Fruit fly (Drosophila melanogaster) whole organism, adult: ENCODE results near the gene CG4218.

Experiments
- CG11617 ChIP-seq: fragments of 200-800 bp; sonication (Bioruptor generic); optimal IDR thresholded peaks from 2 replicates; lab custom pipeline; 2017; ENCODE audit warnings: mild to moderate bottlenecking, missing biosample characterization, missing genetic modification reagents, missing genetic modification characterization
- CG1620 ChIP-seq: fragments of 200-800 bp; sonication (Bioruptor generic); optimal IDR thresholded peaks from 2 replicates; lab custom pipeline; 2016; ENCODE audit warnings: missing biosample characterization, missing genetic modification characterization
- Crg-1 ChIP-seq: fragments of 200-800 bp; sonication (Bioruptor generic); optimal IDR thresholded peaks from 2 replicates; lab custom pipeline; 2016; ENCODE audit warnings: missing biosample characterization, missing genetic modification characterization
- bab1 ChIP-seq: fragments of 200-800 bp; sonication (Bioruptor generic); optimal IDR thresholded peaks from 3 replicates; lab custom pipeline; 2019; ENCODE audit warnings: missing biosample characterization, mild to moderate bottlenecking, missing genetic modification characterization, moderate library complexity
- ovo ChIP-seq: fragments of 200-800 bp; sonication (Bioruptor generic); optimal IDR thresholded peaks from 2 replicates; lab custom pipeline; 2016; ENCODE audit warnings: missing biosample characterization, missing genetic modification characterization

dm6 chr2L:14523731-14524130 is 25.2 kb downstream of the CG4218 start:
- no peak for TF ChIP-seq CG1620 (GFP tag; lab: Kevin White, UChicago)
- TF ChIP-seq bab1 (GFP tag; lab: Kevin White, UChicago): no peak
- no peak for TF ChIP-seq CG11617 (GFP tag; lab: Kevin White, UChicago)
- no peak for TF ChIP-seq ovo (GFP tag; lab: Kevin White, UChicago)
- no peak for TF ChIP-seq Crg-1 (GFP tag; lab: Kevin White, UChicago)
